Worm (Caenorhabditis elegans): ENCODE measurements around the gene ser-6.

ce11 chrIV:2922196-2922595, 37.7 kb upstream of the ser-6 start, which contains the start of gene fbxc-45:
- no peak for TF ChIP-seq nfyb-1 (GFP tag; IDR thresholded peaks at IDR 0.05)
- no peak for TF ChIP-seq ztf-18 (tag; optimal IDR thresholded peaks at IDR 0.05)
- no peak for TF ChIP-seq ama-1 (optimal IDR thresholded peaks at IDR 0.05)
- no peak for TF ChIP-seq ama-1 (GFP tag; optimal IDR thresholded peaks at IDR 0.05)
- no peak for TF ChIP-seq unc-62 (GFP tag; optimal IDR thresholded peaks at IDR 0.05)
- no peak for TF ChIP-seq let-607 (tag; optimal IDR thresholded peaks at IDR 0.05)
- TF ChIP-seq ZK185.1 (tag; optimal IDR thresholded peaks at IDR 0.05; ENCODE audit: poor library complexity, severe bottlenecking): no peak
- no peak for TF ChIP-seq rec-8 (tag; optimal IDR thresholded peaks at IDR 0.05)
- no peak for TF ChIP-seq mes-4 (tag; optimal IDR thresholded peaks at IDR 0.05)
- no peak for TF ChIP-seq sea-2 (GFP tag; IDR thresholded peaks at IDR 0.05)
- TF ChIP-seq snpc-4 (GFP tag; optimal IDR thresholded peaks at IDR 0.05): no peak
- no peak for TF ChIP-seq snpc-4 (tag; optimal IDR thresholded peaks at IDR 0.05)
- TF ChIP-seq hlh-12 (tag; optimal IDR thresholded peaks at IDR 0.05): no peak

Measured in whole organism, young adult.